Fruit fly (Drosophila melanogaster) whole organism, embryonic: Measurements from ENCODE around the gene CG5056.

Source experiments
- Aef1 ChIP-seq: fragments of 200-800 bp; sonication (Bioruptor generic); IDR thresholded peaks from 3 replicates; pipeline ENCODE4 v1.3.6; 2022; ENCODE audit warnings: missing biosample characterization, missing genetic modification characterization
- Bdp1 ChIP-seq: fragments of 200-800 bp; sonication (Bioruptor generic); optimal IDR thresholded peaks from 3 replicates; lab custom pipeline; 2016; ENCODE audit warnings: missing biosample characterization, missing genetic modification characterization
- CG10209 ChIP-seq: fragments of 200-800 bp; sonication (Bioruptor generic); optimal IDR thresholded peaks from 3 replicates; lab custom pipeline; 2017; ENCODE audit warnings: missing biosample characterization, mild to moderate bottlenecking, missing genetic modification characterization, missing genetic modification reagents
- CG10431 ChIP-seq: fragments of 200-800 bp; sonication (Bioruptor generic); optimal IDR thresholded peaks from 3 replicates; lab custom pipeline; 2018; ENCODE audit warnings: missing biosample characterization, mild to moderate bottlenecking, missing genetic modification characterization
- CG10543 ChIP-seq: fragments of 200-800 bp; sonication (Bioruptor generic); optimal IDR thresholded peaks from 3 replicates; lab custom pipeline; 2017; ENCODE audit warnings: missing biosample characterization, mild to moderate bottlenecking, missing genetic modification characterization, moderate library complexity
- CG10959 ChIP-seq: fragments of 200-800 bp; sonication (Bioruptor generic); IDR thresholded peaks from 2 replicates; pipeline ENCODE4 v1.3.6; 2022; ENCODE audit warnings: missing biosample characterization, missing genetic modification characterization
- CG11560 ChIP-seq: fragments of 200-800 bp; sonication (Bioruptor generic); IDR thresholded peaks from 3 replicates; pipeline ENCODE4 v1.3.6; 2022; ENCODE audit warnings: missing biosample characterization, missing genetic modification characterization
- CG13775 ChIP-seq: fragments of 200-800 bp; sonication (Bioruptor generic); optimal IDR thresholded peaks from 3 replicates; lab custom pipeline; 2017; ENCODE audit warnings: missing biosample characterization, mild to moderate bottlenecking, missing genetic modification characterization
- CG15269 ChIP-seq: fragments of 200-800 bp; sonication (Bioruptor generic); optimal IDR thresholded peaks from 2 replicates; lab custom pipeline; 2018; ENCODE audit warnings: missing biosample characterization, mild to moderate bottlenecking, missing genetic modification characterization, moderate library complexity
- CG15601 ChIP-seq: fragments of 200-800 bp; sonication (Bioruptor generic); optimal IDR thresholded peaks from 3 replicates; lab custom pipeline; 2019; ENCODE audit warnings: missing biosample characterization, mild to moderate bottlenecking, missing genetic modification characterization, moderate library complexity
- CG17186 ChIP-seq: fragments of 200-800 bp; sonication (Bioruptor generic); optimal IDR thresholded peaks from 3 replicates; lab custom pipeline; 2017; ENCODE audit warnings: missing biosample characterization, missing genetic modification reagents, missing genetic modification characterization
- CG17612 ChIP-seq: fragments of 200-800 bp; sonication (Bioruptor generic); IDR thresholded peaks from 2 replicates; pipeline ENCODE4 v1.3.6; 2022; ENCODE audit warnings: missing biosample characterization, missing genetic modification characterization
- CG2889 ChIP-seq: fragments of 200-800 bp; sonication (Bioruptor generic); IDR thresholded peaks from 3 replicates; pipeline ENCODE4 v1.3.6; 2022; ENCODE audit warnings: missing biosample characterization, missing genetic modification characterization
- CG4854 ChIP-seq: fragments of 200-800 bp; sonication (Bioruptor generic); optimal IDR thresholded peaks from 2 replicates; lab custom pipeline; 2016; ENCODE audit warnings: missing biosample characterization, missing genetic modification characterization, inconsistent platforms
- CG6765 ChIP-seq: fragments of 200-800 bp; sonication (Bioruptor generic); optimal IDR thresholded peaks from 3 replicates; lab custom pipeline; 2017; ENCODE audit warnings: missing biosample characterization, mild to moderate bottlenecking, missing genetic modification characterization
- D ChIP-seq, 2 experiments: fragments of 200-800 bp in 1 of 2; fragments of >200 bp in 1 of 2; sonication (Bioruptor generic) in 1 of 2; optimal IDR thresholded peaks; 2 replicates in 1 of 2; 3 replicates in 1 of 2; lab custom pipeline; 2017; ENCODE audit warnings: mild to moderate bottlenecking in 1 of 2, missing biosample characterization in 1 of 2, missing genetic modification characterization in 1 of 2, missing genetic modification reagents in 1 of 2
- Dll ChIP-seq: fragments of 200-800 bp; sonication (Bioruptor generic); IDR thresholded peaks from 4 replicates; pipeline ENCODE4 v1.3.6; 2022; ENCODE audit warnings: missing biosample characterization, missing genetic modification characterization; ENCODE audit not compliant: partially characterized antibody
- Elba2 ChIP-seq: fragments of 200-800 bp; sonication (Bioruptor generic); optimal IDR thresholded peaks from 3 replicates; lab custom pipeline; 2016; ENCODE audit warnings: missing biosample characterization, missing genetic modification characterization
- Ets65A ChIP-seq: fragments of 200-800 bp; sonication (Bioruptor generic); peaks from one replicate; lab custom pipeline; 2016; ENCODE audit warnings: missing biosample characterization, missing genetic modification characterization
- GATAe ChIP-seq: fragments of 200-800 bp; sonication (Bioruptor generic); conservative IDR thresholded peaks from 2 replicates; pipeline ENCODE4 v1.3.6; 2022; ENCODE audit warnings: missing biosample characterization, missing genetic modification characterization
- Gsc ChIP-seq: fragments of 200-800 bp; sonication (Bioruptor generic); IDR thresholded peaks from 2 replicates; pipeline ENCODE4 v1.3.6; 2022; ENCODE audit warnings: missing biosample characterization, missing genetic modification characterization
- Hmr ChIP-seq: fragments of 200-800 bp; sonication (Bioruptor generic); optimal IDR thresholded peaks from 3 replicates; lab custom pipeline; 2017; ENCODE audit warnings: mild to moderate bottlenecking, missing biosample characterization, missing genetic modification reagents, missing genetic modification characterization
- Hr3 ChIP-seq: fragments of 200-800 bp; sonication (Bioruptor generic); optimal IDR thresholded peaks from 3 replicates; lab custom pipeline; 2016; ENCODE audit warnings: missing biosample characterization, missing genetic modification characterization
- Hr78 ChIP-seq, 2 experiments: fragments of 200-800 bp in 1 of 2; fragments of >200 bp in 1 of 2; sonication (Bioruptor generic) in 1 of 2; optimal IDR thresholded peaks; 2 replicates each; lab custom pipeline; 2017 to 2019; ENCODE audit warnings: missing biosample characterization in 2 of 2, missing genetic modification characterization in 2 of 2, mild to moderate bottlenecking in 1 of 2, moderate library complexity in 1 of 2
- MESR4 ChIP-seq: fragments of 200-800 bp; sonication (Bioruptor generic); optimal IDR thresholded peaks from 2 replicates; lab custom pipeline; 2018; ENCODE audit warnings: missing biosample characterization, mild to moderate bottlenecking, missing genetic modification characterization, moderate library complexity
- Mrtf ChIP-seq: fragments of 200-800 bp; sonication (Bioruptor generic); IDR thresholded peaks from 3 replicates; pipeline ENCODE4 v1.3.6; 2022; ENCODE audit warnings: missing biosample characterization, missing genetic modification characterization
- NC2β ChIP-seq: fragments of 200-800 bp; sonication (Bioruptor generic); optimal IDR thresholded peaks from 2 replicates; lab custom pipeline; 2016; ENCODE audit warnings: missing biosample characterization, missing genetic modification characterization
- Nf-YB ChIP-seq: fragments of 200-800 bp; sonication (Bioruptor generic); optimal IDR thresholded peaks from 3 replicates; lab custom pipeline; 2019; ENCODE audit warnings: missing biosample characterization, mild to moderate bottlenecking, missing genetic modification characterization, moderate library complexity
- Ravus ChIP-seq: fragments of 200-800 bp; sonication (Bioruptor generic); IDR thresholded peaks from 2 replicates; pipeline ENCODE4 v1.3.6; 2022; ENCODE audit warnings: missing biosample characterization, missing genetic modification characterization
- YL-1 ChIP-seq: fragments of 200-800 bp; sonication (Bioruptor generic); optimal IDR thresholded peaks from 3 replicates; lab custom pipeline; 2017; ENCODE audit warnings: missing biosample characterization, mild to moderate bottlenecking, missing genetic modification characterization
- al ChIP-seq: fragments of 200-800 bp; sonication (Bioruptor generic); IDR thresholded peaks from 2 replicates; pipeline ENCODE4 v1.3.6; 2022; ENCODE audit warnings: missing biosample characterization, missing genetic modification characterization
- crp ChIP-seq, 2 experiments: fragments of 200-800 bp; sonication (Bioruptor generic); optimal IDR thresholded peaks; 2 replicates in 1 of 2; 3 replicates in 1 of 2; lab custom pipeline; 2017; ENCODE audit warnings: missing biosample characterization in 2 of 2, missing genetic modification characterization in 2 of 2, mild to moderate bottlenecking in 1 of 2, moderate library complexity in 1 of 2
- danr ChIP-seq: fragments of 200-800 bp; sonication (Bioruptor generic); IDR thresholded peaks from 2 replicates; pipeline ENCODE4 v1.3.6; 2022; ENCODE audit warnings: missing biosample characterization, missing genetic modification characterization
- dati ChIP-seq: fragments of 200-800 bp; sonication (Bioruptor generic); IDR thresholded peaks from 2 replicates; pipeline ENCODE4 v1.3.6; 2022; ENCODE audit warnings: missing biosample characterization, missing genetic modification characterization
- dm ChIP-seq: fragments of 200-800 bp; sonication (Bioruptor generic); optimal IDR thresholded peaks from 3 replicates; lab custom pipeline; 2016; ENCODE audit warnings: missing biosample characterization, missing genetic modification characterization
- fru ChIP-seq: fragments of >200 bp; optimal IDR thresholded peaks from 2 replicates; lab custom pipeline; 2017
- kay ChIP-seq: fragments of 200-800 bp; sonication (Bioruptor generic); optimal IDR thresholded peaks from 2 replicates; lab custom pipeline; 2016; ENCODE audit warnings: missing biosample characterization, missing genetic modification characterization
- lbe ChIP-seq: fragments of 200-800 bp; sonication (Bioruptor generic); optimal IDR thresholded peaks from 2 replicates; lab custom pipeline; 2016; ENCODE audit warnings: missing biosample characterization, mild to moderate bottlenecking, missing genetic modification characterization
- lov ChIP-seq, 2 experiments: fragments of 200-800 bp in 1 of 2; fragments of >200 bp in 1 of 2; sonication (Bioruptor generic) in 1 of 2; IDR thresholded peaks in 1 of 2; optimal IDR thresholded peaks in 1 of 2; 2 replicates in 1 of 2; 3 replicates in 1 of 2; pipeline versions ENCODE4 v1.3.6 to Lab custom; 2017 to 2022; ENCODE audit warnings: missing biosample characterization in 1 of 2, missing genetic modification characterization in 1 of 2
- nerfin-1 ChIP-seq: fragments of 200-800 bp; sonication (Bioruptor generic); optimal IDR thresholded peaks from 3 replicates; lab custom pipeline; 2019; ENCODE audit warnings: missing biosample characterization, mild to moderate bottlenecking, missing genetic modification characterization, moderate library complexity
- oc ChIP-seq: fragments of 200-800 bp; sonication (Bioruptor generic); optimal IDR thresholded peaks from 2 replicates; lab custom pipeline; 2018; ENCODE audit warnings: missing biosample characterization, mild to moderate bottlenecking, missing genetic modification characterization, moderate library complexity
- p53 ChIP-seq: fragments of 200-800 bp; sonication (Bioruptor generic); optimal IDR thresholded peaks from 2 replicates; lab custom pipeline; 2016; ENCODE audit warnings: missing biosample characterization, missing genetic modification characterization
- pnt ChIP-seq: fragments of 200-800 bp; sonication (Bioruptor generic); optimal IDR thresholded peaks from 3 replicates; lab custom pipeline; 2016; ENCODE audit warnings: missing biosample characterization, missing genetic modification characterization
- ranshi ChIP-seq: fragments of 200-800 bp; sonication (Bioruptor generic); IDR thresholded peaks from 2 replicates; pipeline ENCODE4 v1.3.6; 2022; ENCODE audit warnings: missing biosample characterization, missing genetic modification characterization
- sd ChIP-seq: fragments of 200-800 bp; sonication (Bioruptor generic); optimal IDR thresholded peaks from 3 replicates; lab custom pipeline; 2018; ENCODE audit warnings: missing biosample characterization, mild to moderate bottlenecking, missing genetic modification characterization, moderate library complexity
- slou ChIP-seq: fragments of 200-800 bp; sonication (Bioruptor generic); optimal IDR thresholded peaks from 3 replicates; lab custom pipeline; 2016; ENCODE audit warnings: missing biosample characterization, missing genetic modification characterization
- tll ChIP-seq, 2 experiments: fragments of 200-800 bp in 1 of 2; fragments of >200 bp in 1 of 2; sonication (Bioruptor generic) in 1 of 2; optimal IDR thresholded peaks; 2 replicates each; lab custom pipeline; 2017 to 2019; ENCODE audit warnings: missing biosample characterization in 2 of 2, missing genetic modification characterization in 2 of 2, mild to moderate bottlenecking in 1 of 2, moderate library complexity in 1 of 2
- vfl ChIP-seq: fragments of 200-800 bp; sonication (Bioruptor generic); optimal IDR thresholded peaks from 2 replicates; lab custom pipeline; 2016; ENCODE audit warnings: missing biosample characterization, missing genetic modification characterization
- zfh1 ChIP-seq: fragments of 200-800 bp; sonication (Bioruptor generic); IDR thresholded peaks from 3 replicates; pipeline ENCODE4 v1.3.6; 2022; ENCODE audit warnings: missing biosample characterization, missing genetic modification characterization

The CG5056 gene

DNA sequence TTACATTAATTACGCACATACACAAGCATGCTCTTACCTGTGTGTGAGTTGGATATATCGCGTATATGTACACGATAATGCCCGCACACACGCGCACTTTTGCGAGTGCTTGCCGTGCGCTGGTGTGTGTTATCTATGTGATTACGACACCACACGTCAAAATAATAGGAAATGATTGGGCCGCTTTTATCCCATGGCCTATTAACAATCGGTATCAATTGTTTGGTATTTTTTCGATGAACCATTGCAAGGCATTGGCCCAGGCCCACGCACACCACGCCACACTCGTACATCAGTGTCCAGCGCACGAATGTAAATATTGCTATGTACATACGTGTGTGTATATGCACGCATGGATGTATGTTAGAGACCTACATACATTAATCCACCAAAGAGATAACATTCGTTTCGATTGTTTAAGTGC lies 31.6 kb upstream of the CG5056 start (continued):
- peak; percentile 72 for TF ChIP-seq lbe
- peak; percentile 93 for TF ChIP-seq GATAe (GFP tag; lab: Robert Waterston, UW)
- peak; percentile 27 for TF ChIP-seq pnt (GFP tag; lab: Kevin White, UChicago)
- peak in 1 of 2 experiments; percentile 51 for TF ChIP-seq Hr78 (GFP tag; optimal IDR thresholded peaks at IDR 0.05; lab: Kevin White, UChicago)
- peak; percentile 50 for TF ChIP-seq CG13775 (GFP tag; lab: Kevin White, UChicago)
- peak; percentile 77 for TF ChIP-seq CG15601 (tag; lab: Kevin White, UChicago)
- no peak for TF ChIP-seq dati (GFP tag; lab: Robert Waterston, UW)
- TF ChIP-seq YL-1 (GFP tag; lab: Kevin White, UChicago) = peak; percentile 88
- peak; percentile 90 for TF ChIP-seq Hmr (GFP tag; lab: Kevin White, UChicago)
- no peak for TF ChIP-seq Bdp1 (GFP tag; lab: Kevin White, UChicago)
- peak; percentile 36 for TF ChIP-seq CG15269 (tag; lab: Kevin White, UChicago)
- TF ChIP-seq CG10431 (GFP tag; lab: Kevin White, UChicago) = peak; percentile 74
- TF ChIP-seq Gsc (GFP tag; lab: Robert Waterston, UW) = no peak
- peak; percentile 63 for TF ChIP-seq Dll (GFP tag; lab: Robert Waterston, UW)
- peak; percentile 32 for TF ChIP-seq CG4854 (GFP tag; lab: Kevin White, UChicago)
- TF ChIP-seq Nf-YB = peak; percentile 52
- peak; percentile 46; the same call in 1 of the 2 replicates for TF ChIP-seq ranshi (GFP tag; lab: Robert Waterston, UW)
- TF ChIP-seq CG17186 (GFP tag; lab: Kevin White, UChicago) = no peak
- peak; percentile 91 for TF ChIP-seq oc (tag; lab: Kevin White, UChicago)
- TF ChIP-seq danr (GFP tag; lab: Robert Waterston, UW) = no peak
- no peak for TF ChIP-seq CG17612 (GFP tag; lab: Robert Waterston, UW)
- TF ChIP-seq CG6765 (GFP tag; lab: Kevin White, UChicago) = peak; percentile 77
- no peak for TF ChIP-seq CG10959 (GFP tag; lab: Robert Waterston, UW)
- no peak for TF ChIP-seq zfh1 (GFP tag; lab: Robert Waterston, UW)
- peak; percentile 66 for TF ChIP-seq nerfin-1 (tag; lab: Kevin White, UChicago)
- no peak for TF ChIP-seq lov (optimal IDR thresholded peaks at IDR 0.05; lab: Kevin White, UChicago)
- no peak for TF ChIP-seq lov (GFP tag; IDR thresholded peaks at IDR 0.05; lab: Robert Waterston, UW)

DNA sequence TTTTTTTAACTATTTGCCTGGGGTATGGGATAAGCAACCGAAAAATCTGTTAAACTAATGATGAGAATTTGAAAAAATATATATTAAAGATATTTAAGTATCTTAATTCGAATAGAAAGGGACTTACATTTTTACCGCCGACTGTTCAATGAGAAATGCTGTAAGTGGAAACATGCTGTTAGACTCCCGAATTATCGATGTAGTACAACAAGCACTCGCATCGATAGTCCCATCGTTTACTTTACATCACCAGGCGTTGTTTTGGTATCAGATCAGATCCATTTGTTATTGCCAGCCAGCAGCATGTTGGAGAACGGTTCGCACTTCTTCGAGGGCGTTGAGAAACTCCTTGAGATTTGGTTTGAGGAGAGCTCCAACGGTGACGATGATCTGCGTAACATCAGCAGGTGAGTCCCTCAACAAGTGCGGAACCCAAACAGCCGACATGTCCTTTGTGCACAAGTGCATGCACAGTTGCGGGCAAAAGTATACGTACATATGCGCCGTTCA lies 27.2 kb upstream of the CG5056 start, which contains the start of gene SamDC:
Gene SamDC (plus strand): TSS at position 246 of the 510 bp plus-strand sequence.
- TF ChIP-seq kay (GFP tag; lab: Kevin White, UChicago) (no peak), NC2β (GFP tag; lab: Kevin White, UChicago) (no peak), slou (no peak), tll (GFP tag; optimal IDR thresholded peaks at IDR 0.05; lab: Kevin White, UChicago) (no peak), sd (tag; lab: Kevin White, UChicago) (peak; percentile 27), p53 (GFP tag; lab: Kevin White, UChicago) (no peak), dm (peak; percentile 65), Ravus (GFP tag; lab: Robert Waterston, UW) (no peak), Mrtf (no peak), CG10543 (no peak), MESR4 (GFP tag; lab: Kevin White, UChicago) (peak; percentile 88), crp (GFP tag; optimal IDR thresholded peaks at IDR 0.05; lab: Kevin White, UChicago) (peak in 1 of 2 experiments; percentile 60), Aef1 (GFP tag; lab: Robert Waterston, UW) (peak; percentile 24; the same call in 1 of the 3 replicates), CG10209 (GFP tag; lab: Kevin White, UChicago) (peak; percentile 36), Ets65A (peak; percentile 14), CG11560 (tag; lab: Robert Waterston, UW) (no peak), CG2889 (no peak), fru (lab: Kevin White, UChicago) (no peak), vfl (no peak), Elba2 (GFP tag; lab: Kevin White, UChicago) (no peak), al (GFP tag; lab: Robert Waterston, UW) (0 out of 2 replicates have a peak, but pooled peaks have one; percentile 21), D (optimal IDR thresholded peaks at IDR 0.05; lab: Kevin White, UChicago) (no peak), D (GFP tag; optimal IDR thresholded peaks at IDR 0.05; lab: Kevin White, UChicago) (no peak), Hr3 (GFP tag; lab: Kevin White, UChicago) (peak; percentile 37)
